Fruit fly (Drosophila melanogaster): ENCODE data around the gene Spec2.

Gene Spec2

DNA sequence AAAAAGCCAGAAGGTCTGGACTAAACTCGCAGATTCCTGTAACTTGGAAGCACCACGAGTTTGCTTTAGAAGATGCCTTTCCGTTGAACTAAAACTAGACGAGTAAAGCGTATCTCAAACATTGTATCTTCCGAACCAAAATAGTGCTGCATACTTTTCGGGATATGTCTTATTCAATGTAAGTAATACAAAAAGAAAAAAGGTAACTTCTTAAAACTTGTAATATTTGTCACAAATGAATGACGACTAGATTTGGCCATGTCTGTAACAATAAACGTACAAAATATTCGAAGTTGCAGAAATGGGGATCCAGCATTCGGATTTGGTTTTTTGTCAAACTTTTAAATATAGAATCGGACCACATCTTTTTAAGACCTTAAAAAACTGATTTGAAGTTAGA is 29.0 kb downstream of the Spec2 start:
- TF ChIP-seq Mnt (GFP tag; optimal IDR thresholded peaks at IDR 0.05), result no peak
- peak; percentile 40 for TF ChIP-seq tj (GFP tag; optimal IDR thresholded peaks at IDR 0.05)

dm6 chr3R:5592009-5592572 is 31.8 kb downstream of the Spec2 start:
- TF ChIP-seq CG14711 (tag; optimal IDR thresholded peaks at IDR 0.05) (no peak), CG11617 (GFP tag; optimal IDR thresholded peaks at IDR 0.05) (no peak), kay (GFP tag; ENCODE audit: borderline replicate concordance) (no peak), Mnt (GFP tag; optimal IDR thresholded peaks at IDR 0.05) (peak; percentile 62), cic (GFP tag; optimal IDR thresholded peaks at IDR 0.05) (peak; percentile 67), bab1 (GFP tag; optimal IDR thresholded peaks at IDR 0.05) (peak; percentile 15), tj (GFP tag; optimal IDR thresholded peaks at IDR 0.05) (peak; percentile 20), CG12768 (GFP tag; optimal IDR thresholded peaks at IDR 0.05) (peak; percentile 41), Clk (GFP tag; optimal IDR thresholded peaks at IDR 0.05) (no peak), CG7045 (GFP tag; optimal IDR thresholded peaks at IDR 0.05) (no peak), ovo (GFP tag; optimal IDR thresholded peaks at IDR 0.05) (no peak), Crg-1 (GFP tag; optimal IDR thresholded peaks at IDR 0.05) (no peak), cnc (optimal IDR thresholded peaks at IDR 0.05) (no peak), CG7101 (tag; optimal IDR thresholded peaks at IDR 0.05) (peak; percentile 16), pad (GFP tag; optimal IDR thresholded peaks at IDR 0.05) (peak; percentile 74), Hr96 (GFP tag; optimal IDR thresholded peaks at IDR 0.05) (no peak), CG33017 (tag; optimal IDR thresholded peaks at IDR 0.05) (no peak), CG1620 (GFP tag; optimal IDR thresholded peaks at IDR 0.05) (no peak), CG5204 (GFP tag; optimal IDR thresholded peaks at IDR 0.05) (no peak), toe (GFP tag; optimal IDR thresholded peaks at IDR 0.05) (no peak)

dm6 chr3R:5591398-5591853 is 32.5 kb downstream of the Spec2 start, which contains the start of the genes noi and Vha26:
Gene noi (minus strand): TSS chr3R:5591459.
Gene Vha26 (plus strand): TSS chr3R:5591763.
- TF ChIP-seq CG33017 (tag; optimal IDR thresholded peaks at IDR 0.05), result no peak
- no peak for TF ChIP-seq Crg-1 (GFP tag; optimal IDR thresholded peaks at IDR 0.05)
- TF ChIP-seq CG11617 (GFP tag; optimal IDR thresholded peaks at IDR 0.05), result peak; percentile 49
- no peak for TF ChIP-seq kay (GFP tag; ENCODE audit: borderline replicate concordance)
- TF ChIP-seq CG12768 (GFP tag; optimal IDR thresholded peaks at IDR 0.05), result no peak
- peak; percentile 23 for TF ChIP-seq pad (GFP tag; optimal IDR thresholded peaks at IDR 0.05)
- TF ChIP-seq CG7101 (tag; optimal IDR thresholded peaks at IDR 0.05), result peak; percentile 46
- TF ChIP-seq Hr96 (GFP tag; optimal IDR thresholded peaks at IDR 0.05), result no peak
- TF ChIP-seq cnc (optimal IDR thresholded peaks at IDR 0.05), result no peak
- peak; percentile 10 for TF ChIP-seq tj (GFP tag; optimal IDR thresholded peaks at IDR 0.05)
- TF ChIP-seq CG7045 (GFP tag; optimal IDR thresholded peaks at IDR 0.05), result no peak
- peak; percentile 24 for TF ChIP-seq CG1620 (GFP tag; optimal IDR thresholded peaks at IDR 0.05)
- peak; percentile 48 for TF ChIP-seq CG14711 (tag; optimal IDR thresholded peaks at IDR 0.05)
- no peak for TF ChIP-seq ovo (GFP tag; optimal IDR thresholded peaks at IDR 0.05)
- peak; percentile 71 for TF ChIP-seq Mnt (GFP tag; optimal IDR thresholded peaks at IDR 0.05)
- no peak for TF ChIP-seq bab1 (GFP tag; optimal IDR thresholded peaks at IDR 0.05)
- peak; percentile 39 for TF ChIP-seq Clk (GFP tag; optimal IDR thresholded peaks at IDR 0.05)
- no peak for TF ChIP-seq CG5204 (GFP tag; optimal IDR thresholded peaks at IDR 0.05)
- peak; percentile 21 for TF ChIP-seq cic (GFP tag; optimal IDR thresholded peaks at IDR 0.05)
- TF ChIP-seq toe (GFP tag; optimal IDR thresholded peaks at IDR 0.05), result no peak

dm6 chr3R:5588573-5588972 is 35.4 kb downstream of the Spec2 start, which contains the start of gene PolZ2:
Gene PolZ2 (plus strand): TSS chr3R:5588873.
- no peak for TF ChIP-seq Hr96 (GFP tag; optimal IDR thresholded peaks at IDR 0.05)
- no peak for TF ChIP-seq pad (GFP tag; optimal IDR thresholded peaks at IDR 0.05)
- no peak for TF ChIP-seq Crg-1 (GFP tag; optimal IDR thresholded peaks at IDR 0.05)
- TF ChIP-seq tj (GFP tag; optimal IDR thresholded peaks at IDR 0.05), result no peak

dm6 chr3R:5587863-5588519 is 35.9 kb downstream of the Spec2 start, which contains the start of gene CG2926:
Gene CG2926 (minus strand): TSS chr3R:5588380.
- TF ChIP-seq CG7101 (tag; optimal IDR thresholded peaks at IDR 0.05) (peak; percentile 26), bab1 (GFP tag; optimal IDR thresholded peaks at IDR 0.05) (peak; percentile 38), toe (GFP tag; optimal IDR thresholded peaks at IDR 0.05) (no peak), CG1620 (GFP tag; optimal IDR thresholded peaks at IDR 0.05) (peak; percentile 51), cnc (optimal IDR thresholded peaks at IDR 0.05) (no peak), CG7045 (GFP tag; optimal IDR thresholded peaks at IDR 0.05) (peak; percentile 2), CG12768 (GFP tag; optimal IDR thresholded peaks at IDR 0.05) (peak; percentile 62), CG11617 (GFP tag; optimal IDR thresholded peaks at IDR 0.05) (peak; percentile 44), pad (GFP tag; optimal IDR thresholded peaks at IDR 0.05) (peak; percentile 45), CG5204 (GFP tag; optimal IDR thresholded peaks at IDR 0.05) (no peak), tj (GFP tag; optimal IDR thresholded peaks at IDR 0.05) (no peak), Hr96 (GFP tag; optimal IDR thresholded peaks at IDR 0.05) (no peak), kay (GFP tag; ENCODE audit: borderline replicate concordance) (no peak), Crg-1 (GFP tag; optimal IDR thresholded peaks at IDR 0.05) (peak; percentile 60), ovo (GFP tag; optimal IDR thresholded peaks at IDR 0.05) (peak; percentile 1), Mnt (GFP tag; optimal IDR thresholded peaks at IDR 0.05) (peak; percentile 48), Clk (GFP tag; optimal IDR thresholded peaks at IDR 0.05) (peak; percentile 12)

DNA sequence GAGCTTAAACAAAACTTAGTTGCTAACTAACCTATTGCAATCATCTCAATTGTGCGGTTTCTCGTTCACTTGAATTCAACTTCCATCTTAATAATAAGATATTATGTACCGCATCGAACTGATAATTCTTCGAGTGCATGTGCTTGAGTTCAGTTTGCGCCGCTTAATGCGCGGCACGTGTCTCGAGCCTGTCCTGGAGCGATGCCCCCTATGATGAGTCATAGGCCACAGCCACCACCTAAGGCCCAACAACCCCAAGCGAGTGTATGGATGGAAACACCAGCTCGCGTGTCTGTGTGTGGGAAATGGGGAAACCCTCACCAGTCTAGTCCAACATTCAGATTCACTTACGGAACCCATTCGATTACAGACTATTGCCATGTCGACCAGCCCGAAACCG is 50.0 kb downstream of the Spec2 start:
- TF ChIP-seq kay (GFP tag; ENCODE audit: borderline replicate concordance) (no peak), CG7045 (GFP tag; optimal IDR thresholded peaks at IDR 0.05) (no peak), CG12768 (GFP tag; optimal IDR thresholded peaks at IDR 0.05) (no peak), cic (GFP tag; optimal IDR thresholded peaks at IDR 0.05) (no peak), CG14711 (tag; optimal IDR thresholded peaks at IDR 0.05) (no peak), Mnt (GFP tag; optimal IDR thresholded peaks at IDR 0.05) (no peak), Clk (GFP tag; optimal IDR thresholded peaks at IDR 0.05) (no peak)

Measured in whole organism, adult.